Fruit fly (Drosophila melanogaster): ENCODE data around the gene CG6709.

DNA sequence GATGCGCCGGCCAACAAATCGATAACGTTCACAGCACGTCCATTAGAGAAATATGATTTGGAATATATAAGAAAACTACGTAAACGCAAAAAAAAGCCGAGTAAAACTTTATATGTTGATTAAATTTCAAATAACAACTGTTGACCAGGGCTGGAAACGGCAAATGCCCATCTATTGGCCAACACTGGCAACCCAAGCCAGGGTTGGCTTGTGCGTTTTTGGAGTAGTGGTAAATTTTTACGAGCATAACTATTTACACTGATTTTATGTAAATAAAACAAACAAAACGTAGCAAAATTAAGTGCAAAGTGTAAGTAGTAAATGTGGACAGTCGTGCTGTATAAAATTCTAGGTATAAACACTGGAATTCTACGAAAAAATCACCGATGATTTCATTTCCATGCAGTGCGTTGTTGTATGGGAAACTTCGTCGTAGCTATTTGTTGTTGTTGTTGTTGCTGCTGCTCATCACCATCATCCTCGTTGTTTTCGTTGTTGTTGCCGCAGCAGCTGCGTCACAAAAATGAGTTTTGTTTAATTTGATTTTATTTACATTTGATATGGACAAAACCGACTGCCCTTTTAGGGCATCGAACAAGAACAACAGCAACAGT, 4.6 kb upstream of the CG6709 start, which contains the start of gene nudE:
- TF ChIP-seq psq (optimal IDR thresholded peaks at IDR 0.05) (no peak), pan (optimal IDR thresholded peaks at IDR 0.05) (no peak), EcR (GFP tag; optimal IDR thresholded peaks at IDR 0.05) (no peak), CG8478 (optimal IDR thresholded peaks at IDR 0.05) (no peak)
